Worm (Caenorhabditis elegans): Measurements from ENCODE around the gene srw-15.

DNA sequence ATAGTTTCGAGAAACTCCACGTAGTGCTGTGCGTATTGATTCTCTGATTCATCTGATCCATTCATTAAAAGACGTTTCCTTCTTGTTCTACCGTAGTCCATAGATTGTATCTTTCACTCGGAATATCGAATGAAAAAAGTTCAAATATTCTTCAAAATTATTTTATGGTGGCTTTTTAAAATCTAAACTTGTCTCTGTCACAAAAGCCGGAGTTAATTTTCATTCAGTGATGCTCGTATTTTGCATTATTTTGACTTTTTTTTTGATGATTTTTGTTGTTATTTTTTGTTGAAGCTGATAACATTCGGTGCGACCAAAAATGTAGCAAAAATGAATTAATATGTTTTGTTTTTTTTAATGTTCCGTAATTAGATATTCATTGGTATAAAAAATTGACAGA is 5.3 kb downstream of the srw-15 start, which contains the start of gene nhr-164:
- TF ChIP-seq unc-55 (GFP tag; optimal IDR thresholded peaks at IDR 0.05) (no peak), tbx-2 (tag; optimal IDR thresholded peaks at IDR 0.05) (no peak)
